Worm (Caenorhabditis elegans) whole organism, early embryonic: Measurements from ENCODE around the gene col-171.

ENCODE experiments used
- B0310.2 ChIP-seq: sonication (generic microtip); optimal IDR thresholded peaks from 2 replicates; lab custom pipeline; 2016; ENCODE audit warnings: mild to moderate bottlenecking, missing genetic modification characterization, missing compliant biosample characterization
- F13C5.2 ChIP-seq: sonication (generic microtip); optimal IDR thresholded peaks from 2 replicates; lab custom pipeline; 2017; ENCODE audit warnings: mild to moderate bottlenecking, missing genetic modification characterization, inconsistent platforms, missing compliant biosample characterization
- aly-1 ChIP-seq: sonication (generic microtip); optimal IDR thresholded peaks from 2 replicates; lab custom pipeline; 2016; ENCODE audit warnings: missing genetic modification characterization, missing compliant biosample characterization
- ama-1 ChIP-seq: fragments of 150-350 bp; optimal IDR thresholded peaks from 2 replicates; lab custom pipeline; 2014
- ceh-13 ChIP-seq: fragments of 200-800 bp; sonication (Bioruptor generic); optimal IDR thresholded peaks from 2 replicates; lab custom pipeline; 2018; ENCODE audit warnings: mild to moderate bottlenecking, missing genetic modification characterization, missing compliant biosample characterization
- ceh-36 ChIP-seq: sonication (generic microtip); optimal IDR thresholded peaks from 2 replicates; lab custom pipeline; 2016; ENCODE audit warnings: missing genetic modification characterization, inconsistent platforms, missing compliant biosample characterization
- ets-7 ChIP-seq: sonication (generic microtip); optimal IDR thresholded peaks from 2 replicates; lab custom pipeline; 2016; ENCODE audit warnings: missing genotype, missing genetic modification characterization, missing compliant biosample characterization
- flt-1 ChIP-seq: fragments of 200-800 bp; sonication (Bioruptor generic); IDR thresholded peaks from 2 replicates; pipeline ENCODE4 v1.3.6; 2022; ENCODE audit warnings: missing genetic modification characterization, missing compliant biosample characterization
- hmbx-1 ChIP-seq: sonication (generic microtip); optimal IDR thresholded peaks from 2 replicates; lab custom pipeline; 2016; ENCODE audit warnings: mild to moderate bottlenecking, missing genetic modification characterization, missing compliant biosample characterization
- hmg-4 ChIP-seq: fragments of 200-800 bp; sonication (Bioruptor generic); optimal IDR thresholded peaks from 2 replicates; lab custom pipeline; 2018; ENCODE audit warnings: mild to moderate bottlenecking, missing genetic modification characterization, missing compliant biosample characterization
- hnd-1 ChIP-seq: sonication (generic microtip); optimal IDR thresholded peaks from 2 replicates; lab custom pipeline; 2016; ENCODE audit warnings: missing genetic modification characterization, missing compliant biosample characterization
- pes-1 ChIP-seq: fragments of 200-800 bp; sonication (Bioruptor generic); IDR thresholded peaks from 2 replicates; pipeline ENCODE4 v1.3.6; 2022; ENCODE audit warnings: missing genetic modification reagents, missing genetic modification characterization, missing compliant biosample characterization
- scrt-1 ChIP-seq: fragments of 200-800 bp; sonication (Bioruptor generic); IDR thresholded peaks from 2 replicates; pipeline ENCODE4 v1.3.6; 2022; ENCODE audit warnings: missing genetic modification characterization, missing compliant biosample characterization
- sea-1 ChIP-seq: fragments of 200-800 bp; sonication (Bioruptor generic); conservative IDR thresholded peaks from 2 replicates; pipeline ENCODE4 v1.3.6; 2022; ENCODE audit warnings: missing genetic modification characterization, missing compliant biosample characterization
- tbx-11 ChIP-seq: fragments of 200-800 bp; sonication (Bioruptor generic); IDR thresholded peaks from 2 replicates; pipeline ENCODE4 v1.3.6; 2022; ENCODE audit warnings: missing genetic modification characterization, missing compliant biosample characterization
- tbx-37 ChIP-seq: fragments of 200-800 bp; sonication (Bioruptor generic); conservative IDR thresholded peaks from 2 replicates; pipeline ENCODE4 v1.3.6; 2022; ENCODE audit warnings: missing genetic modification reagents, missing genetic modification characterization, missing compliant biosample characterization
- tra-4 ChIP-seq: sonication (generic microtip); optimal IDR thresholded peaks from 2 replicates; lab custom pipeline; 2017; ENCODE audit warnings: missing genetic modification characterization, missing compliant biosample characterization

Gene col-171

DNA sequence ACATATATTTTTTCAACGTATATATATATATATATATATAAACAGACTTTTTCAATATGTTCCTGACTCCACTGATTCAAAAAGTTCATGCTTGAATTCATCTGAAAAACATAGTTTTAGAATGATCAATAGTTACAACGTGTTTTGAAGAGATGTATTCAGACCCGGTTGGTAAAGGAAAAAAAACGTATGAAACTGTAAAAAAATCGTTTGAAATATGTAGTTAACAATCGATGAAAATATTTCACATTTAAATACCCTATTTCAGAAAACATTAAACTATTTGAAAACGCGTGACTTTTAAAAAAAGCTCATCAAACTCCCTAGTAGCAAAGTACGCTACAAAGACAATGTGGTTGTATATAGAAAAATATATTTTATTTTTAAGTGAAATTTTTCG is 26.6 kb downstream of the col-171 start, which contains the start of gene C03B1.14:
Gene C03B1.14, minus strand, starts transcription at position 101 of the 400 bp plus-strand sequence.
- TF ChIP-seq ceh-36 (tag; lab: Kevin White, UChicago) = no peak
- TF ChIP-seq ceh-13 = no peak
- TF ChIP-seq sea-1 (GFP tag; lab: Robert Waterston, UW) = no peak
- TF ChIP-seq hmbx-1 (tag; lab: Kevin White, UChicago) = no peak
- TF ChIP-seq tbx-11 (GFP tag; lab: Robert Waterston, UW) = no peak
- TF ChIP-seq hnd-1 (tag; lab: Kevin White, UChicago) = no peak

DNA sequence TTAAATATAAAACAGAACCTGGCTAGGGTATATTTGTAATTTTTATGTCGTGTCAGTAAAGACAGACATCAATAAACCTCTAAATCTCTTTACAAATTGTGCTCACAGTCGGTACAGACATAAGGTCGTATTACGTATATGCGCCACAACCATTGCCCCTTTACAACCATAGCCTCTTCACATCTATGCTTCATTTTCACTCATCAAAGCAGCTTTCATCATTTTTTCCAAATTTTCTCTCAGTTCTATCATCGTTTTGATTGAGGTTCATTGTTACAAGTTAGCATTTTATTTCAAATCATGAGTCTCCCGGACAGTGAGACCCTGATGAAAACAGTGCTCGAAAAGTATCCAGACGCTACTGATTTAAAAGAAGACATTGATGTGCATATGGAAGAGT is 30.1 kb downstream of the col-171 start, which contains the start of gene C03B1.4:
Gene C03B1.4, plus strand, starts transcription at position 301 of the 400 bp plus-strand sequence.
- TF ChIP-seq tbx-11 (GFP tag; lab: Robert Waterston, UW) (no peak), tbx-37 (GFP tag; lab: Robert Waterston, UW) (no peak), F13C5.2 (tag; lab: Kevin White, UChicago) (no peak), B0310.2 (tag; lab: Kevin White, UChicago) (no peak), ama-1 (lab: Kevin White, UChicago) (no peak), ets-7 (tag; lab: Kevin White, UChicago) (no peak), hmbx-1 (tag; lab: Kevin White, UChicago) (no peak), sea-1 (GFP tag; lab: Robert Waterston, UW) (no peak), aly-1 (tag; lab: Kevin White, UChicago) (no peak)

DNA sequence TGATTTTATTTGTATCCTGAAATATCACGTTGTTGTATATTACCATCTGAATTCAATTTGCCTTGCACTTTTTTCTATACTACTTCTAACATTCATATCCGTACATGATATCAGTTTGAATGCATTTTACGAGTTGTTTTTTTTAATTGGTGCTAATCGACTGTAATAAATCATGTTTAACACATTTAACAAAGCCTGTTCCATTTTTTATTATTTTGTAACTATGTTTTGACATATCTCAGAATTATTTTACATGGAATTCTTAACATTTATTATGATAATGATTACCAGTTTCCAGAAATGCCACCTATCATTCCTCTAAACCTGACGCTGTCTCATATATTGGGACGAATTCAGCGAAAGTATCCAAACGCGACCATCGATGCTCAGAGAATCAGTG is 31.6 kb downstream of the col-171 start, which contains the start of gene C03B1.3:
Gene C03B1.3, plus strand, starts transcription at position 301 of the 400 bp plus-strand sequence.
- TF ChIP-seq hmbx-1 (tag; lab: Kevin White, UChicago) = no peak

DNA sequence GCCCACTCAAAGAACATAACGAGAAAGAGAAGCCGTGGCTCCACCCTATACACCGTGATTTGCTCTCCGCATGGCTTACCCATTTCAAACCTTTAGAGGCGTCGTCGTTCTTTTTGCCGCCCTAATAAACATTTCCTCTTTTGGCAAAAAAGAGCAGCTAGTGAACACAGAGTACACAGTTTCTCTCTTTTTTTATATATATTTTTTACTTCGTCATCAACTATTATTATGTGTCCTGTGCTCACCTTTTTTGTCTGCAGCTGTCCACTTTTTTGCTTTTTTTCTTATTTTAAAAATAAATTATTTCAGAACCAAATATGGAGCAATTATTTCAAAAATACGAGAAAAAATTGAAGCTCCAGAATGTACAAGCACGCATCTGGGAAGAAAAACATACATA is 35.6 kb downstream of the col-171 start, which contains the start of gene C03B1.2:
Gene C03B1.2, plus strand, starts transcription at position 301 of the 400 bp plus-strand sequence.
- TF ChIP-seq F13C5.2 (tag; lab: Kevin White, UChicago) = no peak
- no peak for TF ChIP-seq B0310.2 (tag; lab: Kevin White, UChicago)
- TF ChIP-seq ama-1 (lab: Kevin White, UChicago) = no peak
- TF ChIP-seq sea-1 (GFP tag; lab: Robert Waterston, UW) = no peak
- TF ChIP-seq ceh-13 = no peak
- TF ChIP-seq hmbx-1 (tag; lab: Kevin White, UChicago) = no peak
- no peak for TF ChIP-seq tra-4
- TF ChIP-seq ceh-36 (tag; lab: Kevin White, UChicago) = no peak
- TF ChIP-seq tbx-37 (GFP tag; lab: Robert Waterston, UW) = no peak
- no peak for TF ChIP-seq aly-1 (tag; lab: Kevin White, UChicago)
- TF ChIP-seq ets-7 (tag; lab: Kevin White, UChicago) = no peak

DNA sequence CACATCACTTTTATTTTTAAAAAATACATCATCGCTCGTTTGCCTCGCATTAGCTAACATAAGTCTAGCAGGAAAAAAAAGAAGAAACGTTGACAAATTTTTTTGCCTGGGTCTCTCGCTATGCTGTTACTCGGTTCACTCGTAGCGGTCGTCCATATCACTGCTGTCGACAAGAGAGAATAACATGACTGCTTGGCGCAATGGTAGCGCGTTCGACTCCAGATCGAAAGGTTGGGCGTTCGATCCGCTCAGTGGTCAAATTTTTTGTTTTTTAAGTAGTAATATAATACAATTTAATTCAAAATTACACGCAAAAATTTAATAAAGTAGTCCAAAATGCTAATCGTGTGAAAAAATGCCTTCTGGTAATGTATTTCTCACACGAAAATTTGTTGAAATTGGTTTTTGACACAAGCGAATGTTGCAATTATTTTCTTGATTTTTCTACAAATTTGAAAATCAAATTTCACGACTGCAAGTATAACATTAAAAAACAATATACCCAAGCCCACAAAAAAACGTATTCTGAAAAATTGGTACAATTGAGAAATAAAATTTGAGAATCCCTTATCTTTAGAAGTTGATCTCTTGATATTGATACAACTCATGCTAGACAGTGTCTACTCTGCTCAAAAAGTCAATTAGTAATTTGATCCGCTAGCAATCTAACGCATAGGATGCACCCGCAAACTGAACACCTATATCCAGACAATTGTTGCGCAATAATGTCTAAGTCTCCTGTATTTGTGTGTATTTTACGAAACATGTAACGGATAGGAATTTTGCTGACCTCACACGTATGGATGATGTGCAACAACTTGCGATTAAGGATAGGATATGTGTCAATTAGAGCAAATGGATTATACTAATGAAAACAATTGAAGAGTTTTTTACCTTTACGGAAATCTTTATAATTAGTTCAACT is 37.4 kb downstream of the col-171 start:
- TF ChIP-seq scrt-1 (GFP tag; lab: Robert Waterston, UW) (peak; percentile 88), ceh-13 (peak; percentile 73), hmg-4 (GFP tag; lab: Kevin White, UChicago) (peak; percentile 85), F13C5.2 (tag; lab: Kevin White, UChicago) (peak; percentile 62), ceh-36 (tag; lab: Kevin White, UChicago) (peak; percentile 81), B0310.2 (tag; lab: Kevin White, UChicago) (peak; percentile 58), hmbx-1 (tag; lab: Kevin White, UChicago) (peak; percentile 64), hnd-1 (tag; lab: Kevin White, UChicago) (peak; percentile 66), ets-7 (tag; lab: Kevin White, UChicago) (no peak), tbx-11 (GFP tag; lab: Robert Waterston, UW) (peak; percentile 88), flt-1 (GFP tag; lab: Robert Waterston, UW) (peak; percentile 82), tra-4 (peak; percentile 28), tbx-37 (GFP tag; lab: Robert Waterston, UW) (peak; percentile 90), aly-1 (tag; lab: Kevin White, UChicago) (peak; percentile 33), sea-1 (GFP tag; lab: Robert Waterston, UW) (peak; percentile 79), ama-1 (lab: Kevin White, UChicago) (no peak), pes-1 (GFP tag; lab: Robert Waterston, UW) (peak; percentile 92)

DNA sequence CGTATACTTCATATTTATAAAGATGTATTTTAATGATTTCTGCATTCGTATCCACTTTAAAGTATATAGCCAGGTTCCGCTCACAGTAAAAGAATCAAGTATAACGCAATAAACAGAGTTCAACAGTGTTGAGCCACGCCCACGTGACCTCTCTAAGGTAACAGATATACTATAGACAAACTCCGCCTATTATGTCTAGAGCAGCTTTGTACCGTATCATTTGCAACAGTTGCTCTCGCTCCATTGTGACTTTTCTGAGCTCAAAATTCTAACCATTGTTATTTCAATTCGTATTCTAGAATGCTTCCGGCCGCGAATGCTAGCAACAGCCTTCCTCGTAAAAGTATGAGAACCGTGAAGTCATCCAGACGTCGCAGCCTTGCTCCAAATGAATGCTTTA is 39.2 kb downstream of the col-171 start, which contains the start of gene C03B1.17:
Gene C03B1.17, plus strand, starts transcription at position 301 of the 400 bp plus-strand sequence.
- TF ChIP-seq tbx-37 (GFP tag; lab: Robert Waterston, UW) (no peak), ceh-36 (tag; lab: Kevin White, UChicago) (no peak), hmg-4 (GFP tag; lab: Kevin White, UChicago) (no peak), sea-1 (GFP tag; lab: Robert Waterston, UW) (no peak), tra-4 (no peak), hmbx-1 (tag; lab: Kevin White, UChicago) (no peak), ets-7 (tag; lab: Kevin White, UChicago) (no peak), flt-1 (GFP tag; lab: Robert Waterston, UW) (no peak), F13C5.2 (tag; lab: Kevin White, UChicago) (no peak), tbx-11 (GFP tag; lab: Robert Waterston, UW) (no peak), scrt-1 (GFP tag; lab: Robert Waterston, UW) (no peak), ceh-13 (no peak)

DNA sequence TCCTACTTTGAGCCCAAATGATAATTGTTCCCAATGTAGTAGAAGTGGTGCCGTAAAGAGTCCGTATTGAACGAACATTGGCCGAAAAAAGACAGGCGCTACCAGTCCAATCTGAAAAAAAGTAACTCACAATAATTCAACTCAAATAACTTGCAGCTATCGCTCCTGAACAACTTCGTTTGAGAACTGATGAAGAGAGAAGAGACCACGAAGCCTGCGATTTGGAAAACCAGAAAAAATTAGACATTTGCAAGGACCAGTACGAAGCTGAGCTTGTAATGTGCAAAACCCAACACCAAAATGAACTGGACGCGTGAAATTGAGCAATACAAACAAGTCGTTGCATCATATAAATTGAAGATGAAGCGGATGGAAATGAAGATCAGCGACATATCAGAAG is 40.4 kb downstream of the col-171 start, which contains the start of gene C03B1.1:
Gene C03B1.1, plus strand, starts transcription at position 301 of the 400 bp plus-strand sequence.
- no peak for TF ChIP-seq tra-4
- no peak for TF ChIP-seq B0310.2 (tag; lab: Kevin White, UChicago)
- no peak for TF ChIP-seq tbx-11 (GFP tag; lab: Robert Waterston, UW)
- no peak for TF ChIP-seq ama-1 (lab: Kevin White, UChicago)
- TF ChIP-seq F13C5.2 (tag; lab: Kevin White, UChicago) = no peak
- no peak for TF ChIP-seq pes-1 (GFP tag; lab: Robert Waterston, UW)
- no peak for TF ChIP-seq scrt-1 (GFP tag; lab: Robert Waterston, UW)
